Worm (Caenorhabditis elegans) whole organism, L2 larva: Measurements from ENCODE around the gene F09C8.2.

Experiments
- C34F6.9 ChIP-seq: fragments of 150-350 bp; optimal IDR thresholded peaks from 2 replicates; lab custom pipeline; 2014; ENCODE audit warnings: missing biosample characterization, missing genetic modification characterization
- F13H6.1 ChIP-seq: sonication (generic microtip); optimal IDR thresholded peaks from 2 replicates; lab custom pipeline; 2016; ENCODE audit warnings: missing genetic modification characterization, missing compliant biosample characterization
- Y55F3AM.14 ChIP-seq: fragments of 200-800 bp; sonication (Bioruptor generic); optimal IDR thresholded peaks from 2 replicates; lab custom pipeline; 2018; ENCODE audit warnings: mild to moderate bottlenecking, missing genetic modification characterization, missing compliant biosample characterization
- ama-1 ChIP-seq: fragments of 150-350 bp; optimal IDR thresholded peaks from 2 replicates; lab custom pipeline; 2018; ENCODE audit warnings: inconsistent platforms
- ceh-16 ChIP-seq: fragments of 150-350 bp; optimal IDR thresholded peaks from 2 replicates; lab custom pipeline; 2014; ENCODE audit warnings: missing biosample characterization, missing genetic modification characterization
- ceh-82 ChIP-seq: fragments of 150-350 bp; optimal IDR thresholded peaks from 2 replicates; lab custom pipeline; 2014; ENCODE audit warnings: missing biosample characterization, missing genetic modification characterization
- dmd-4 ChIP-seq: sonication (generic microtip); optimal IDR thresholded peaks from 2 replicates; lab custom pipeline; 2017; ENCODE audit warnings: missing biosample characterization, missing genetic modification characterization
- elt-1 ChIP-seq: fragments of 150-350 bp; optimal IDR thresholded peaks from 2 replicates; lab custom pipeline; 2014; ENCODE audit warnings: missing biosample characterization, missing genetic modification characterization
- fos-1 ChIP-seq: fragments of 150-350 bp; optimal IDR thresholded peaks from 2 replicates; lab custom pipeline; 2014; ENCODE audit warnings: missing biosample characterization, missing genetic modification characterization
- lin-11 ChIP-seq: fragments of 150-350 bp; sonication (generic microtip); optimal IDR thresholded peaks from 2 replicates; lab custom pipeline; 2014; ENCODE audit warnings: missing biosample characterization, missing genetic modification characterization, inconsistent platforms, mixed read lengths
- lin-13 ChIP-seq: fragments of 150-350 bp; optimal IDR thresholded peaks from 2 replicates; lab custom pipeline; 2014; ENCODE audit warnings: missing biosample characterization, missing genetic modification reagents, missing genetic modification characterization
- lin-39 ChIP-seq: fragments of 150-350 bp; optimal IDR thresholded peaks from 2 replicates; lab custom pipeline; 2014; ENCODE audit warnings: missing biosample characterization, missing genetic modification reagents, missing genetic modification characterization
- lsy-2 ChIP-seq, 2 experiments: fragments of 150-350 bp in 1 of 2; sonication (generic microtip) in 1 of 2; optimal IDR thresholded peaks; 2 replicates each; lab custom pipeline; 2014 to 2017; ENCODE audit warnings: missing biosample characterization in 2 of 2, missing genetic modification characterization in 2 of 2
- mdl-1 ChIP-seq, 2 experiments: fragments of 150-350 bp in 1 of 2; sonication (generic microtip) in 1 of 2; optimal IDR thresholded peaks; 2 replicates each; lab custom pipeline; 2017; ENCODE audit warnings: missing biosample characterization in 2 of 2, missing genetic modification characterization in 2 of 2
- nhr-12 ChIP-seq: fragments of 150-350 bp; optimal IDR thresholded peaks from 2 replicates; lab custom pipeline; 2014; ENCODE audit warnings: missing biosample characterization, missing genetic modification characterization
- nhr-129 ChIP-seq: fragments of 150-350 bp; optimal IDR thresholded peaks from 2 replicates; lab custom pipeline; 2014; ENCODE audit warnings: missing biosample characterization, missing genetic modification characterization
- nhr-21 ChIP-seq: fragments of 150-350 bp; optimal IDR thresholded peaks from 2 replicates; lab custom pipeline; 2014; ENCODE audit warnings: missing biosample characterization, missing genetic modification characterization
- nhr-23 ChIP-seq: fragments of 150-350 bp; optimal IDR thresholded peaks from 2 replicates; lab custom pipeline; 2014; ENCODE audit warnings: missing biosample characterization, missing genetic modification reagents, missing genetic modification characterization
- nhr-25 ChIP-seq: fragments of 150-350 bp; sonication (generic microtip); optimal IDR thresholded peaks from 3 replicates; lab custom pipeline; 2014; ENCODE audit warnings: missing biosample characterization, missing genetic modification characterization
- nhr-77 ChIP-seq: fragments of 150-350 bp; optimal IDR thresholded peaks from 2 replicates; lab custom pipeline; 2014; ENCODE audit warnings: missing biosample characterization, missing genetic modification characterization
- peb-1 ChIP-seq: fragments of 150-350 bp; optimal IDR thresholded peaks from 2 replicates; lab custom pipeline; 2014; ENCODE audit warnings: missing biosample characterization, missing genetic modification characterization
- sem-4 ChIP-seq: fragments of 150-350 bp; optimal IDR thresholded peaks from 2 replicates; lab custom pipeline; 2014; ENCODE audit warnings: missing biosample characterization, missing genetic modification reagents, missing genetic modification characterization
- skn-1 ChIP-seq: sonication (generic microtip); optimal IDR thresholded peaks from 2 replicates; lab custom pipeline; 2017; ENCODE audit warnings: missing biosample characterization, missing genetic modification characterization
- sma-3 ChIP-seq: sonication (generic microtip); optimal IDR thresholded peaks from 2 replicates; lab custom pipeline; 2016; ENCODE audit warnings: missing genetic modification reagents, missing genetic modification characterization, missing compliant biosample characterization
- sma-9 ChIP-seq, 2 experiments: fragments of 150-350 bp in 1 of 2; sonication (generic microtip) in 1 of 2; optimal IDR thresholded peaks; 2 replicates each; lab custom pipeline; 2014 to 2016; ENCODE audit warnings: missing genetic modification characterization in 2 of 2, mild to moderate bottlenecking in 1 of 2, missing biosample characterization in 1 of 2, missing compliant biosample characterization in 1 of 2, missing genetic modification reagents in 1 of 2, moderate library complexity in 1 of 2
- snpc-4 ChIP-seq: fragments of 150-350 bp; optimal IDR thresholded peaks from 2 replicates; lab custom pipeline; 2014; ENCODE audit warnings: missing biosample characterization, missing genetic modification characterization
- unc-39 ChIP-seq: fragments of 150-350 bp; optimal IDR thresholded peaks from 2 replicates; lab custom pipeline; 2014; ENCODE audit warnings: missing biosample characterization, missing genetic modification characterization
- unc-55 ChIP-seq: fragments of 150-350 bp; sonication (generic microtip); optimal IDR thresholded peaks from 3 replicates; lab custom pipeline; 2014; ENCODE audit warnings: missing biosample characterization, missing genetic modification reagents, missing genetic modification characterization
- zag-1 ChIP-seq: fragments of 150-350 bp; optimal IDR thresholded peaks from 2 replicates; lab custom pipeline; 2014; ENCODE audit warnings: missing biosample characterization, missing genetic modification characterization
- ztf-4 ChIP-seq: fragments of 150-350 bp; optimal IDR thresholded peaks from 2 replicates; lab custom pipeline; 2014; ENCODE audit warnings: missing biosample characterization, missing genetic modification characterization

Gene F09C8.2

DNA sequence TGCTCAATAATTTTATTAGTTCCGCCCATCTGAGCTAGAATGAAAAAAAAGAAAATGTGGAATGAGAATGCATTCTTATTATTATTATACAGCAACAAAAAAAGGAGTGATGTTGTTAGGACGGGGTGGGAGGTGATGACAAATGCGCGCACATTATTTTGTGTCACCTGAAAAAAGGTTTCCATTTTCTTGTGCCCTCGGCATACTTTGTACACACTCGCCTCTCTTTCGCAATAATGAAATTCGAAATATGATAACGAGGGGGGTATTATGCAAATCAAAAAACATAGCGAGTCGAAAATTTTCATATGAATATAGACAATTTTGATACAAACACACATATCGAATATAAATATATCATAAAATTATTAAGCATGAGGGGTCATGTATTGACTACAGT lies 12.5 kb upstream of the F09C8.2 start:
- TF ChIP-seq fos-1, result peak; percentile 2
- TF ChIP-seq unc-55 (GFP tag; lab: Kevin White, UChicago), result no peak
- TF ChIP-seq dmd-4 (tag; lab: Kevin White, UChicago), result no peak
- peak; percentile 40 for TF ChIP-seq skn-1 (tag; lab: Kevin White, UChicago)
- TF ChIP-seq, all 48 proteins: peak for 2

DNA sequence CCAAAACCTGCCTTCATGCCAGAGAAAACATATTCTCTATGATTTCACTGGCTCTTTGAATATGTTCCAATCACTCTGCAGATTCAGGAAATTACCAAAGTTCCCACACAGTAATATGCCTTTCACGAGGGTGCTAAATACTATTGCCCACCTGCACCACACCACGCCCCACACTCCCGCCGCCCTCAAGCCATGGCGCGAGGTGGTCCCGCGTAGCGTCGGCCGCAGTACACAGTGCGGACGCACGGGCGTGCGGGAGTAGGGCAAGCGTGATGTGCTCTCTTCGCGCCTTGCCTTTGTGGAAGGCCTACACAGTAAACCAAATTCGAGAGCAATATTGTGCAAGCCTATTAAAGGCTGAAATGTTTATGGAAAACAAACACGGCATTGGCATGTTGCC lies 10.7 kb upstream of the F09C8.2 start:
- no peak for TF ChIP-seq dmd-4 (tag; lab: Kevin White, UChicago)
- no peak for TF ChIP-seq zag-1 (tag; lab: Kevin White, UChicago)
- peak; percentile 15 for TF ChIP-seq snpc-4 (tag; lab: Kevin White, UChicago)
- TF ChIP-seq, all 48 proteins: peak for 1

DNA sequence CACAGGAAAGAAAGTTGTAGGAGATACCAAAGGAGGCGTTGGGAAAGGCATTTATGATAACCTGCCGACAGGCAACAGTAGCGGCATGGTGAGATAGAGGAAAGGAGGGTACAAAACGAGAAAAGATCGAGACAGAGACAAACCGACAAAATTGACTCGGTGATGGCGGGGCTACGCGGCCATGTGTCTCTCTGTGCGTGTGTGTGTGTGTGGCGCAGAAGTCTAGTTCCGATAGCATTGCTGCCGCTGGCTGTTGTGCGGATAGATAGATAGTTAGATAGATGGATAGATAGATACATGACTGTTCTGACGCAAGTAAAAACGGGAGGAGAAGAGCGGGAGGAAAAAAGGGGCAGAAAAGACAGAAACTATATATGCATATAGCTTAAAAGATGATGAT lies 10.1 kb upstream of the F09C8.2 start:
- TF ChIP-seq ceh-16 (tag; lab: Kevin White, UChicago) (peak; percentile 48), dmd-4 (tag; lab: Kevin White, UChicago) (no peak), elt-1 (tag; lab: Kevin White, UChicago) (peak; percentile 23), ama-1 (lab: Kevin White, UChicago) (no peak), fos-1 (peak; percentile 31), lin-11 (no peak), sma-3 (GFP tag; lab: Kevin White, UChicago) (peak; percentile 46), peb-1 (peak; percentile 57), nhr-21 (peak; percentile 77), Y55F3AM.14 (no peak), sem-4 (tag; lab: Kevin White, UChicago) (peak; percentile 52), mdl-1 (tag; optimal IDR thresholded peaks at IDR 0.05; lab: Kevin White, UChicago) (no peak), sma-9 (GFP tag; optimal IDR thresholded peaks at IDR 0.05; lab: Kevin White, UChicago) (peak; percentile 71), sma-9 (tag; optimal IDR thresholded peaks at IDR 0.05; lab: Kevin White, UChicago) (no peak), nhr-129 (tag; lab: Kevin White, UChicago) (peak; percentile 47), nhr-25 (tag; lab: Kevin White, UChicago) (peak; percentile 48)
- TF ChIP-seq, all 48 proteins: peak for 10

DNA sequence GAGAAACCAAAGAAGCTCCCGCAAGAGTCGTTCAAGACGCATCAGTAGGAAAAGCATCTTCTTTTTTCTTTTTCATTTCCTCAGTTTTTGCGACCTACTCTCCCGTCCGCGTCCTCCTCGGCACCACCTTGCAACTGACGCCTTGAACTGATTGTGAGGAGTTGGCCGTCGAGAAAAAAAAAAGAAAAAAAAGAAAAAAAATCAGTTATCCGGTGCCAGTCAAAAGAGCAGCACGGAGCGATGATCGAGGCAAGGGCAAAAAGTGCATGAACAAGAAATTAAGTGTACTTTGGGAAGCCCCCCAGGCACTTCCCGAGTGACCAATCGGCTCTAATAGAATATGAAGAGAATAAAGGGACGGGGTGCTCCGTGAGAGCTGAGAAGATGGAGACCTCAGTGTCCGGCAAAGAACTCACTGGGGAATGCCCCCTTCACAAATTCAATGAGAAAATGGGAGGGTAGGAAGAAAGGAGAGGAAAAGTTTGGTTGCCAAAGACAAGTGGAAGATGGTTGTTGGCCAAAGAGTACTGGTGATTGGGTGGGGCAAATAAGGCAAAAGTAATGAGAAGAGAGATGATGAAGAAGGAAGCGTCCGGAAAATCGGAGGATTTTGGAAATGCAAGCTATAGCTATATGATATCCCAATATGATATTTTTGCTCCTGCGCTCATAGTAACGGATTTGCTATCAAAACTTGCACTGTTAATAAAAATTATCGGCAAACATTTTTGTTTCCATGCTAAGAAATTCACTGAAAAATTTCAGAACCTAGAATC lies 8.6 kb upstream of the F09C8.2 start:
- TF ChIP-seq lin-11, result peak; percentile 0
- no peak for TF ChIP-seq Y55F3AM.14
- no peak for TF ChIP-seq fos-1
- TF ChIP-seq sma-9 (GFP tag; optimal IDR thresholded peaks at IDR 0.05; lab: Kevin White, UChicago), result peak; percentile 18
- no peak for TF ChIP-seq sma-9 (tag; optimal IDR thresholded peaks at IDR 0.05; lab: Kevin White, UChicago)
- TF ChIP-seq nhr-12, result no peak
- TF ChIP-seq lsy-2 (tag; optimal IDR thresholded peaks at IDR 0.05; lab: Kevin White, UChicago), result peak in 1 of 2 experiments; percentile 21

DNA sequence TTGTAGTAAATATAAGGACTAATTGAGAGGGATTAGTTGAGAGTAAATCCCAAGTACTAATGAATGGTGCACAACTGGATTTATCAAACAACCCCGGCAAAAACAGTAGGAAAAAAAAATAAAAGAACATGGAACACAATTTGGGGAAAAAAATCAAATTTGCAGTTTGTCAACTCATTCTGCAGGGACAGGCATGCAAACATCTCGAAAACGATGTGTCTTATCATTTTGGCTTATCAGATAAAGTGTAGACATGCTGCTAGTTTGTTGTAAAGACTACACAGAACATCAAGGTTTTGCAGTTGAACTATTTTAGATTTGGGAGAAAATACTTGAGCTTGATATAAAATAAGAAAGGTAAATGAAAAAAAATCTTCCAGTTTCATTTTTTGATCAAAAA lies 6.9 kb upstream of the F09C8.2 start:
- TF ChIP-seq sem-4 (tag; lab: Kevin White, UChicago) (no peak), fos-1 (peak; percentile 52), lin-39 (no peak), ztf-4 (tag; lab: Kevin White, UChicago) (no peak), unc-39 (tag; lab: Kevin White, UChicago) (no peak), mdl-1 (tag; optimal IDR thresholded peaks at IDR 0.05; lab: Kevin White, UChicago) (no peak), ceh-82 (tag; lab: Kevin White, UChicago) (no peak), C34F6.9 (tag; lab: Kevin White, UChicago) (no peak), sma-9 (GFP tag; optimal IDR thresholded peaks at IDR 0.05; lab: Kevin White, UChicago) (peak; percentile 2), sma-9 (tag; optimal IDR thresholded peaks at IDR 0.05; lab: Kevin White, UChicago) (no peak), nhr-23 (tag; lab: Kevin White, UChicago) (no peak), skn-1 (tag; lab: Kevin White, UChicago) (no peak), nhr-12 (no peak), unc-55 (GFP tag; lab: Kevin White, UChicago) (no peak), nhr-77 (tag; lab: Kevin White, UChicago) (no peak), lin-13 (GFP tag; lab: Kevin White, UChicago) (no peak)

DNA sequence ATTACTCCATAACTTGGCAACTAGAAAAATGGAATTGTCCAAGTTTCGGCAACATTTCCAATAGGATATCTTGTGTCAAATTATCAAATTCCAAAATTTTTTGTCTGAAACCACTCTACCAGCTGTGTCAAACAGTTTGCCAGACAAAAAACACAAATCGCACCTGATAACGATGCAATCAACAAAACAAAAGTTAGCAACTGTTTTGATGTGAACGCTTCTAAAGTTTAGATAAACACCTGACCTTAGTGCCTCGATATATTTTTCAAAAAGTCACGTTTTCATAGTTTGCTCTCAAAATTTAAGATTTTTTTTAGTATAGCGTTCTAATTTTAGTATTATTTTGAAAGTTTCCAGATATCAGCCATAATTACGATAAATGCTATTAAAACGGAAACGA lies 4.5 kb upstream of the F09C8.2 start:
- no peak for TF ChIP-seq F13H6.1 (tag; lab: Kevin White, UChicago)
